Worm (Caenorhabditis elegans): ENCODE data around the gene mltn-5.

Gene mltn-5

ce11 chrII:13888278-13888677 lies 36.7 kb upstream of the mltn-5 start, which contains the start of gene mcd-1 (continued):
- TF ChIP-seq C06A6.2 (GFP tag; conservative IDR thresholded peaks at IDR 0.05) (no peak), rcor-1 (GFP tag; IDR thresholded peaks at IDR 0.05) (peak; percentile 38; the same call in 1 of the 2 replicates), F55B11.4 (tag; optimal IDR thresholded peaks at IDR 0.05; ENCODE audit: borderline replicate concordance, insufficient read depth) (no peak), lin-35 (GFP tag; optimal IDR thresholded peaks at IDR 0.05) (peak in 1 of 3 experiments; percentile 71), tbx-9 (tag; optimal IDR thresholded peaks at IDR 0.05; ENCODE audit: borderline replicate concordance) (no peak), mes-4 (tag; optimal IDR thresholded peaks at IDR 0.05) (no peak)

ce11 chrII:13896279-13896774 lies 28.7 kb upstream of the mltn-5 start:
- TF ChIP-seq tbx-9 (tag; optimal IDR thresholded peaks at IDR 0.05; ENCODE audit: borderline replicate concordance) (no peak), ceh-79 (tag; optimal IDR thresholded peaks at IDR 0.05) (no peak), C06A6.2 (GFP tag; conservative IDR thresholded peaks at IDR 0.05) (no peak), lin-40 (tag; optimal IDR thresholded peaks at IDR 0.05) (no peak), unc-62 (GFP tag; optimal IDR thresholded peaks at IDR 0.05) (no peak), madf-8 (GFP tag; conservative IDR thresholded peaks at IDR 0.05) (no peak), nfya-2 (GFP tag; IDR thresholded peaks at IDR 0.05) (no peak), nfyb-1 (GFP tag; IDR thresholded peaks at IDR 0.05) (0 out of 2 replicates have a peak, but pooled peaks have one; percentile 27), lsl-1 (GFP tag; optimal IDR thresholded peaks at IDR 0.05) (no peak), let-526 (GFP tag; IDR thresholded peaks at IDR 0.05) (no peak), dox-1 (GFP tag; IDR thresholded peaks at IDR 0.05) (no peak), snpc-1.1 (tag; optimal IDR thresholded peaks at IDR 0.05; ENCODE audit: insufficient read depth) (no peak), zfh-2 (GFP tag; conservative IDR thresholded peaks at IDR 0.05) (peak; percentile 87), egrh-3 (GFP tag; IDR thresholded peaks at IDR 0.05) (peak; percentile 96), madf-10 (tag; optimal IDR thresholded peaks at IDR 0.05) (no peak), F39B2.1 (GFP tag; IDR thresholded peaks at IDR 0.05) (no peak), ceh-100 (GFP tag; IDR thresholded peaks at IDR 0.05) (no peak), nhr-120 (GFP tag; IDR thresholded peaks at IDR 0.05) (no peak)

- TF ChIP-seq F57C9.4 (tag; optimal IDR thresholded peaks at IDR 0.05) (no peak), cebp-1 (GFP tag; IDR thresholded peaks at IDR 0.05) (no peak), cebp-1 (tag; optimal IDR thresholded peaks at IDR 0.05) (no peak)
These were observed 25.2 kb upstream of the mltn-5 start for ce11 chrII:13899777-13900176.

ce11 chrII:13902014-13902413 lies 23.0 kb upstream of the mltn-5 start, which contains the start of gene W02B8.1:
Gene W02B8.1, minus strand, starts transcription at chrII:13902114.
- TF ChIP-seq bed-1 (GFP tag; IDR thresholded peaks at IDR 0.05), result no peak

ce11 chrII:13903482-13903881 lies 21.5 kb upstream of the mltn-5 start:
- peak in 1 of 3 experiments; percentile 31 for TF ChIP-seq lin-35 (GFP tag; optimal IDR thresholded peaks at IDR 0.05)
- no peak for TF ChIP-seq lin-26 (GFP tag; IDR thresholded peaks at IDR 0.05)
- TF ChIP-seq ztf-6 (GFP tag; IDR thresholded peaks at IDR 0.05), result no peak
- no peak for TF ChIP-seq let-526 (GFP tag; IDR thresholded peaks at IDR 0.05)
- TF ChIP-seq fkh-3 (tag; optimal IDR thresholded peaks at IDR 0.05), result no peak
- TF ChIP-seq die-1 (tag; optimal IDR thresholded peaks at IDR 0.05), result no peak

- TF ChIP-seq nfyb-1 (GFP tag; IDR thresholded peaks at IDR 0.05) (0 out of 2 replicates have a peak, but pooled peaks have one; percentile 40), let-607 (tag; optimal IDR thresholded peaks at IDR 0.05) (no peak), egl-44 (GFP tag; IDR thresholded peaks at IDR 0.05) (no peak), unc-130 (GFP tag; optimal IDR thresholded peaks at IDR 0.05) (no peak), ceh-58 (GFP tag; IDR thresholded peaks at IDR 0.05) (no peak), gei-17 (GFP tag; optimal IDR thresholded peaks at IDR 0.05) (no peak), efl-1 (GFP tag; optimal IDR thresholded peaks at IDR 0.05) (no peak), C17E4.6 (GFP tag; IDR thresholded peaks at IDR 0.05) (no peak)
These were observed 17.4 kb upstream of the mltn-5 start for ce11 chrII:13907615-13908014.

All from whole organism, young adult.